Worm (Caenorhabditis elegans) whole organism, L3 larva: ENCODE results near the gene C41G11.1.

Experiments
- R02D3.7 ChIP-seq: fragments of 150-350 bp; optimal IDR thresholded peaks from 2 replicates; lab custom pipeline; 2014; ENCODE audit warnings: missing biosample characterization, missing genetic modification characterization
- ZK546.5 ChIP-seq: sonication (generic microtip); optimal IDR thresholded peaks from 2 replicates; lab custom pipeline; 2017; ENCODE audit warnings: missing biosample characterization, missing genetic modification characterization
- aly-2 ChIP-seq: fragments of 150-350 bp; optimal IDR thresholded peaks from 2 replicates; lab custom pipeline; 2014; ENCODE audit warnings: missing biosample characterization, missing genetic modification characterization
- ceh-28 ChIP-seq: fragments of 150-350 bp; optimal IDR thresholded peaks from 2 replicates; lab custom pipeline; 2014; ENCODE audit warnings: missing biosample characterization, missing genetic modification reagents, missing genetic modification characterization
- egl-27 ChIP-seq: sonication (generic microtip); optimal IDR thresholded peaks from 4 replicates; lab custom pipeline; 2017; ENCODE audit warnings: missing biosample characterization, missing genetic modification reagents, missing genetic modification characterization
- egl-5 ChIP-seq: fragments of 150-350 bp; optimal IDR thresholded peaks from 2 replicates; lab custom pipeline; 2017; ENCODE audit warnings: missing biosample characterization, missing genetic modification reagents, missing genetic modification characterization, inconsistent platforms
- elt-1 ChIP-seq: fragments of 150-350 bp; optimal IDR thresholded peaks from 2 replicates; lab custom pipeline; 2014; ENCODE audit warnings: missing biosample characterization, missing genetic modification characterization
- elt-2 ChIP-seq: sonication (generic microtip); optimal IDR thresholded peaks from 2 replicates; lab custom pipeline; 2016; ENCODE audit warnings: missing genetic modification reagents, mild to moderate bottlenecking, missing genetic modification characterization, missing compliant biosample characterization
- elt-3 ChIP-seq, 3 experiments: fragments of 150-350 bp in 1 of 3; sonication (generic microtip) in 2 of 3; optimal IDR thresholded peaks; 2 replicates in 2 of 3; 4 replicates in 1 of 3; lab custom pipeline; 2014 to 2017; ENCODE audit warnings: missing biosample characterization in 3 of 3, missing genetic modification characterization in 3 of 3
- fos-1 ChIP-seq: fragments of 150-350 bp; optimal IDR thresholded peaks from 2 replicates; lab custom pipeline; 2014; ENCODE audit warnings: missing biosample characterization, missing genetic modification characterization
- jun-1 ChIP-seq: fragments of 150-350 bp; optimal IDR thresholded peaks from 2 replicates; lab custom pipeline; 2014; ENCODE audit warnings: missing biosample characterization, missing genetic modification reagents, missing genetic modification characterization
- lin-39 ChIP-seq: fragments of 150-350 bp; optimal IDR thresholded peaks from 2 replicates; lab custom pipeline; 2018; ENCODE audit warnings: missing biosample characterization, missing genetic modification reagents, missing genetic modification characterization
- lsy-12 ChIP-seq: sonication (generic microtip); optimal IDR thresholded peaks from 2 replicates; lab custom pipeline; 2016; ENCODE audit warnings: mild to moderate bottlenecking, missing genetic modification characterization, missing compliant biosample characterization
- mml-1 ChIP-seq: fragments of 150-350 bp; sonication (generic microtip); optimal IDR thresholded peaks from 3 replicates; lab custom pipeline; 2014; ENCODE audit warnings: missing biosample characterization, missing genetic modification characterization
- nfya-1 ChIP-seq: sonication (generic microtip); optimal IDR thresholded peaks from 2 replicates; lab custom pipeline; 2017; ENCODE audit warnings: missing genetic modification characterization, mild to moderate bottlenecking, missing compliant biosample characterization, antibody characterized with exemption, moderate library complexity; ENCODE audit not compliant: insufficient read depth
- nhr-25 ChIP-seq: sonication (generic microtip); optimal IDR thresholded peaks from 2 replicates; lab custom pipeline; 2017; ENCODE audit warnings: missing biosample characterization, missing genetic modification characterization
- nhr-28 ChIP-seq: fragments of 150-350 bp; optimal IDR thresholded peaks from 2 replicates; lab custom pipeline; 2014; ENCODE audit warnings: missing biosample characterization, missing genetic modification characterization
- nhr-67 ChIP-seq: fragments of 150-350 bp; optimal IDR thresholded peaks from 2 replicates; lab custom pipeline; 2014; ENCODE audit warnings: missing biosample characterization, missing genetic modification characterization
- nhr-76 ChIP-seq: fragments of 150-350 bp; sonication (generic microtip); optimal IDR thresholded peaks from 5 replicates; lab custom pipeline; 2014; ENCODE audit warnings: missing biosample characterization, missing genetic modification characterization
- pha-4 ChIP-seq: fragments of 150-350 bp; optimal IDR thresholded peaks from 2 replicates; lab custom pipeline; 2014; ENCODE audit warnings: missing biosample characterization, missing genetic modification reagents, missing genetic modification characterization
- pqm-1 ChIP-seq: fragments of 150-350 bp; optimal IDR thresholded peaks from 2 replicates; lab custom pipeline; 2017; ENCODE audit warnings: missing biosample characterization, missing genetic modification characterization, inconsistent platforms
- sea-2 ChIP-seq: fragments of 150-350 bp; sonication (generic microtip); optimal IDR thresholded peaks from 4 replicates; lab custom pipeline; 2014; ENCODE audit warnings: missing biosample characterization, missing genetic modification reagents, missing genetic modification characterization
- skn-1 ChIP-seq: fragments of 150-350 bp; optimal IDR thresholded peaks from 2 replicates; lab custom pipeline; 2014; ENCODE audit warnings: missing biosample characterization, missing genetic modification characterization
- unc-39 ChIP-seq: sonication (generic microtip); optimal IDR thresholded peaks from 4 replicates; lab custom pipeline; 2017; ENCODE audit warnings: missing biosample characterization, missing genetic modification characterization
- unc-62 ChIP-seq: fragments of 150-350 bp; sonication (generic microtip); optimal IDR thresholded peaks from 4 replicates; lab custom pipeline; 2014; ENCODE audit warnings: missing biosample characterization, missing genetic modification reagents, missing genetic modification characterization
- ztf-11 ChIP-seq: fragments of 150-350 bp; optimal IDR thresholded peaks from 2 replicates; lab custom pipeline; 2014; ENCODE audit warnings: missing biosample characterization, missing genetic modification characterization
- ztf-4 ChIP-seq: fragments of 150-350 bp; optimal IDR thresholded peaks from 2 replicates; lab custom pipeline; 2014; ENCODE audit warnings: missing biosample characterization, missing genetic modification characterization

Gene C41G11.1

ce11 chrX:5680125-5680524 is 39.9 kb downstream of the C41G11.1 start, which contains the start of gene set-19:
set-19 (minus strand) TSS chrX:5680225.
- TF ChIP-seq skn-1 (tag; lab: Kevin White, UChicago), result no peak
- TF ChIP-seq ZK546.5 (tag; lab: Kevin White, UChicago), result no peak
- no peak for TF ChIP-seq fos-1 (tag; lab: Kevin White, UChicago)
- no peak for TF ChIP-seq unc-62 (GFP tag; lab: Kevin White, UChicago)
- TF ChIP-seq ztf-11 (tag; lab: Kevin White, UChicago), result no peak
- no peak for TF ChIP-seq mml-1 (tag; lab: Kevin White, UChicago)
- no peak for TF ChIP-seq elt-1 (tag; lab: Kevin White, UChicago)
- no peak for TF ChIP-seq nhr-25 (tag; lab: Kevin White, UChicago)
- no peak for TF ChIP-seq R02D3.7
- no peak for TF ChIP-seq ceh-28
- no peak for TF ChIP-seq aly-2 (tag; lab: Kevin White, UChicago)
- TF ChIP-seq egl-27, result no peak
- TF ChIP-seq elt-3 (tag; optimal IDR thresholded peaks at IDR 0.05; lab: Kevin White, UChicago), result no peak
- TF ChIP-seq pqm-1 (tag; lab: Kevin White, UChicago), result no peak

- TF ChIP-seq nfya-1 (tag; lab: Kevin White, UChicago) (no peak), pha-4 (tag; lab: Kevin White, UChicago) (no peak), sea-2 (no peak), lin-39 (tag; lab: Kevin White, UChicago) (no peak), ztf-4 (tag; lab: Kevin White, UChicago) (no peak), lsy-12 (tag; lab: Kevin White, UChicago) (no peak), ztf-11 (tag; lab: Kevin White, UChicago) (no peak), nhr-67 (tag; lab: Kevin White, UChicago) (no peak), R02D3.7 (no peak), aly-2 (tag; lab: Kevin White, UChicago) (no peak), egl-27 (no peak), ceh-28 (no peak), nhr-28 (tag; lab: Kevin White, UChicago) (no peak), pqm-1 (tag; lab: Kevin White, UChicago) (no peak), unc-39 (tag; lab: Kevin White, UChicago) (no peak), egl-5 (no peak), ZK546.5 (tag; lab: Kevin White, UChicago) (no peak), nhr-25 (tag; lab: Kevin White, UChicago) (no peak), skn-1 (tag; lab: Kevin White, UChicago) (no peak)
Measured at ce11 chrX:5672615-5673014, 47.4 kb downstream of the C41G11.1 start.

- TF ChIP-seq elt-2 (tag; lab: Kevin White, UChicago) (peak; percentile 56), nhr-76 (no peak), pqm-1 (tag; lab: Kevin White, UChicago) (peak; percentile 37), ztf-4 (tag; lab: Kevin White, UChicago) (no peak)
Measured at ce11 chrX:5670829-5671228, 49.2 kb downstream of the C41G11.1 start.

- TF ChIP-seq jun-1 (tag; lab: Kevin White, UChicago) (peak; percentile 17), nhr-67 (tag; lab: Kevin White, UChicago) (no peak), pha-4 (tag; lab: Kevin White, UChicago) (peak; percentile 41), pqm-1 (tag; lab: Kevin White, UChicago) (peak; percentile 45), elt-2 (tag; lab: Kevin White, UChicago) (peak; percentile 82)
- TF ChIP-seq, all 47 proteins: peak for 4
Measured at ce11 chrX:5669733-5670132, 50.3 kb downstream of the C41G11.1 start.
